Worm (Caenorhabditis elegans) whole organism, midembryonic: ENCODE results near the gene fbxa-19.

Source experiments
- T22C8.4 ChIP-seq: fragments of 200-800 bp; sonication (Bioruptor generic); IDR thresholded peaks from 2 replicates; pipeline ENCODE4 v1.3.6; 2022; ENCODE audit warnings: missing genetic modification characterization, missing compliant biosample characterization
- cog-1 ChIP-seq: sonication (generic microtip); optimal IDR thresholded peaks from 2 replicates; lab custom pipeline; 2016; ENCODE audit warnings: missing genetic modification characterization, missing compliant biosample characterization
- flt-1 ChIP-seq: fragments of 200-800 bp; sonication (Bioruptor generic); IDR thresholded peaks from 2 replicates; pipeline ENCODE4 v1.3.6; 2022; ENCODE audit warnings: missing genetic modification characterization, missing compliant biosample characterization
- klf-2 ChIP-seq: fragments of 200-800 bp; sonication (Bioruptor generic); conservative IDR thresholded peaks from 2 replicates; pipeline ENCODE4 v1.3.6; 2022; ENCODE audit warnings: missing genetic modification reagents, missing genetic modification characterization, missing compliant biosample characterization
- ref-1 ChIP-seq: fragments of 200-800 bp; sonication (Bioruptor generic); conservative IDR thresholded peaks from 2 replicates; pipeline ENCODE4 v1.3.6; 2022; ENCODE audit warnings: missing genetic modification reagents, missing genetic modification characterization, missing compliant biosample characterization
- tab-1 ChIP-seq: fragments of 200-800 bp; sonication (Bioruptor generic); IDR thresholded peaks from 2 replicates; pipeline ENCODE4 v1.3.6; 2022; ENCODE audit warnings: missing genetic modification characterization, missing compliant biosample characterization
- ztf-23 ChIP-seq: fragments of 200-800 bp; sonication (Bioruptor generic); IDR thresholded peaks from 2 replicates; pipeline ENCODE4 v1.3.6; 2022; ENCODE audit warnings: missing genetic modification reagents, missing genetic modification characterization, missing compliant biosample characterization
- ztf-29 ChIP-seq: fragments of 200-800 bp; sonication (Bioruptor generic); IDR thresholded peaks from 2 replicates; pipeline ENCODE4 v1.3.6; 2022; ENCODE audit warnings: missing genetic modification reagents, missing genetic modification characterization, missing compliant biosample characterization

- TF ChIP-seq flt-1 (GFP tag; lab: Robert Waterston, UW) (no peak), T22C8.4 (GFP tag; lab: Robert Waterston, UW) (no peak), ztf-29 (GFP tag; lab: Robert Waterston, UW) (no peak), cog-1 (no peak), tab-1 (GFP tag; lab: Robert Waterston, UW) (no peak), klf-2 (GFP tag; lab: Robert Waterston, UW) (no peak), ref-1 (GFP tag; lab: Robert Waterston, UW) (no peak), ztf-23 (no peak)
Observed at ce11 chrIII:1303414-1303813, 11.8 kb upstream of the fbxa-19 start, which contains the start of gene fbxa-75.
